Worm (Caenorhabditis elegans): Measurements from ENCODE around the gene C13A2.5.

ce11 chrV:7321915-7322314 lies 46.3 kb downstream of the C13A2.5 start, which contains the start of gene F10G2.10:
- TF ChIP-seq nhr-129 (tag; optimal IDR thresholded peaks at IDR 0.05) (no peak), ztf-11 (tag; optimal IDR thresholded peaks at IDR 0.05) (no peak), ceh-82 (tag; optimal IDR thresholded peaks at IDR 0.05) (no peak), lsy-2 (tag; optimal IDR thresholded peaks at IDR 0.05) (no peak), lin-39 (tag; optimal IDR thresholded peaks at IDR 0.05) (no peak), mab-5 (tag; optimal IDR thresholded peaks at IDR 0.05) (no peak), nhr-6 (tag; optimal IDR thresholded peaks at IDR 0.05) (no peak), nhr-10 (tag; optimal IDR thresholded peaks at IDR 0.05) (no peak), R02D3.7 (tag; optimal IDR thresholded peaks at IDR 0.05) (no peak), zag-1 (tag; optimal IDR thresholded peaks at IDR 0.05) (no peak), unc-62 (GFP tag; optimal IDR thresholded peaks at IDR 0.05) (no peak)
